Worm (Caenorhabditis elegans) whole organism, L3 larva: ENCODE results near the gene npr-29.

Source experiments
- ceh-16 ChIP-seq: sonication (generic microtip); optimal IDR thresholded peaks from 2 replicates; lab custom pipeline; 2017; ENCODE audit warnings: missing biosample characterization, missing genetic modification characterization
- egl-27 ChIP-seq: sonication (generic microtip); optimal IDR thresholded peaks from 4 replicates; lab custom pipeline; 2017; ENCODE audit warnings: missing biosample characterization, missing genetic modification reagents, missing genetic modification characterization
- elt-2 ChIP-seq: sonication (generic microtip); optimal IDR thresholded peaks from 2 replicates; lab custom pipeline; 2016; ENCODE audit warnings: missing genetic modification reagents, mild to moderate bottlenecking, missing genetic modification characterization, missing compliant biosample characterization
- hmg-11 ChIP-seq: sonication (generic microtip); optimal IDR thresholded peaks from 2 replicates; lab custom pipeline; 2016; ENCODE audit warnings: missing genetic modification characterization, missing compliant biosample characterization
- nhr-28 ChIP-seq: fragments of 150-350 bp; optimal IDR thresholded peaks from 2 replicates; lab custom pipeline; 2014; ENCODE audit warnings: missing biosample characterization, missing genetic modification characterization
- nhr-77 ChIP-seq: fragments of 150-350 bp; optimal IDR thresholded peaks from 2 replicates; lab custom pipeline; 2014; ENCODE audit warnings: missing biosample characterization, missing genetic modification characterization
- pqm-1 ChIP-seq: fragments of 150-350 bp; optimal IDR thresholded peaks from 2 replicates; lab custom pipeline; 2017; ENCODE audit warnings: missing biosample characterization, missing genetic modification characterization, inconsistent platforms
- skn-1 ChIP-seq: fragments of 150-350 bp; optimal IDR thresholded peaks from 2 replicates; lab custom pipeline; 2014; ENCODE audit warnings: missing biosample characterization, missing genetic modification characterization

- TF ChIP-seq hmg-11 (no peak), nhr-28 (tag; lab: Kevin White, UChicago) (no peak), pqm-1 (tag; lab: Kevin White, UChicago) (peak; percentile 13), egl-27 (tag; lab: Kevin White, UChicago) (no peak), elt-2 (peak; percentile 10), ceh-16 (tag; lab: Kevin White, UChicago) (no peak), nhr-77 (tag; lab: Kevin White, UChicago) (no peak), skn-1 (tag; lab: Kevin White, UChicago) (no peak)
These were observed 12.9 kb upstream of the npr-29 start for ce11 chrIII:9228190-9228589.
